Worm (Caenorhabditis elegans) whole organism, midembryonic: ENCODE data around the gene lir-3.

Experiments
- T22C8.4 ChIP-seq: fragments of 200-800 bp; sonication (Bioruptor generic); IDR thresholded peaks from 2 replicates; pipeline ENCODE4 v1.3.6; 2022; ENCODE audit warnings: missing genetic modification characterization, missing compliant biosample characterization
- cog-1 ChIP-seq: sonication (generic microtip); optimal IDR thresholded peaks from 2 replicates; lab custom pipeline; 2016; ENCODE audit warnings: missing genetic modification characterization, missing compliant biosample characterization
- flt-1 ChIP-seq: fragments of 200-800 bp; sonication (Bioruptor generic); IDR thresholded peaks from 2 replicates; pipeline ENCODE4 v1.3.6; 2022; ENCODE audit warnings: missing genetic modification characterization, missing compliant biosample characterization
- klf-2 ChIP-seq: fragments of 200-800 bp; sonication (Bioruptor generic); conservative IDR thresholded peaks from 2 replicates; pipeline ENCODE4 v1.3.6; 2022; ENCODE audit warnings: missing genetic modification reagents, missing genetic modification characterization, missing compliant biosample characterization
- med-1 ChIP-seq: sonication (generic microtip); optimal IDR thresholded peaks from 2 replicates; lab custom pipeline; 2017; ENCODE audit warnings: missing genetic modification characterization, mild to moderate bottlenecking, missing compliant biosample characterization, antibody characterized with exemption, missing genetic modification reagents; ENCODE audit not compliant: insufficient read depth
- ref-1 ChIP-seq: fragments of 200-800 bp; sonication (Bioruptor generic); conservative IDR thresholded peaks from 2 replicates; pipeline ENCODE4 v1.3.6; 2022; ENCODE audit warnings: missing genetic modification reagents, missing genetic modification characterization, missing compliant biosample characterization
- tab-1 ChIP-seq: fragments of 200-800 bp; sonication (Bioruptor generic); IDR thresholded peaks from 2 replicates; pipeline ENCODE4 v1.3.6; 2022; ENCODE audit warnings: missing genetic modification characterization, missing compliant biosample characterization
- ztf-23 ChIP-seq: fragments of 200-800 bp; sonication (Bioruptor generic); IDR thresholded peaks from 2 replicates; pipeline ENCODE4 v1.3.6; 2022; ENCODE audit warnings: missing genetic modification reagents, missing genetic modification characterization, missing compliant biosample characterization
- ztf-29 ChIP-seq: fragments of 200-800 bp; sonication (Bioruptor generic); IDR thresholded peaks from 2 replicates; pipeline ENCODE4 v1.3.6; 2022; ENCODE audit warnings: missing genetic modification reagents, missing genetic modification characterization, missing compliant biosample characterization

Gene lir-3

DNA sequence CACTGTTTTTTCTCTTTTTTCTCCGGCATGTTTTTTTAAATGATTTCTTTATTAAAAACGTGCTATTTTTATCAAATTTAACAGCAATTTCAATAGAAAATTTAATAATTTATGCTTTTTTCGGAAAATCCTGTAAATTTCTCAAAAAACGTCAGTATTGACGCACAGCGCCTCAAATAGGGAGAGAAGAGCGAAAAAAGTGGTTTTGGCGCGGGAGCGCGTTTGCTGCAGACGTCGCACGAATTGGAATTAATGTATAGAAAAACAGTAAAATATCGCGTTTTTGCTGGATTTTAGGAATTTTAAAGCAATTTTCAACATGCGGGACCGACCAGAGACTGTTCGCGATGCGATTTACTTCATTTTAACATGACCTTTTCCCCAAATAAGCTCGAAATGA, 15.7 kb downstream of the lir-3 start:
- 0 out of 2 replicates have a peak, but pooled peaks have one; percentile 10 for TF ChIP-seq ztf-23 (GFP tag; lab: Robert Waterston, UW)

DNA sequence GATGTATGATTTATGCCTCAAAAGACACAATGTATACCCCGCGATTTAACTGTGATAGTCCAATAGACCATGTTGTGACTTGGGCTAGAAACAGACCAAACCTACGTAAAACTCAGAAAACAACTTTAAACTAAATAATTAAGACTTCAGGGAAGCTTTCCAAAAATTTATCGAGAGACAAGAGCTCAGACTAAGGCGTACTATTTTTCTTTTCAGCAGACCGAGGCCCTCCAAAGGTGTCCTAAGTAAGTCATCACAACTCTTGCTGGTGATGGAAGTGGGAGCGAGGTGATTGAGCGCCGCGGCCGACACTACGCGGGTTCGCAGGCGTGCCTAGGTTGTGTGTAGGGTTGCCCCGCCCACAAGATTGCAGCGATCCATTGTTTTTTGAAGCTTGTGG, 17.6 kb downstream of the lir-3 start:
- TF ChIP-seq ztf-23 (GFP tag; lab: Robert Waterston, UW) (no peak), ztf-29 (GFP tag; lab: Robert Waterston, UW) (no peak), tab-1 (GFP tag; lab: Robert Waterston, UW) (no peak), T22C8.4 (GFP tag; lab: Robert Waterston, UW) (no peak), klf-2 (no peak), flt-1 (GFP tag; lab: Robert Waterston, UW) (no peak), med-1 (no peak), ref-1 (no peak), cog-1 (tag; lab: Kevin White, UChicago) (no peak)

DNA sequence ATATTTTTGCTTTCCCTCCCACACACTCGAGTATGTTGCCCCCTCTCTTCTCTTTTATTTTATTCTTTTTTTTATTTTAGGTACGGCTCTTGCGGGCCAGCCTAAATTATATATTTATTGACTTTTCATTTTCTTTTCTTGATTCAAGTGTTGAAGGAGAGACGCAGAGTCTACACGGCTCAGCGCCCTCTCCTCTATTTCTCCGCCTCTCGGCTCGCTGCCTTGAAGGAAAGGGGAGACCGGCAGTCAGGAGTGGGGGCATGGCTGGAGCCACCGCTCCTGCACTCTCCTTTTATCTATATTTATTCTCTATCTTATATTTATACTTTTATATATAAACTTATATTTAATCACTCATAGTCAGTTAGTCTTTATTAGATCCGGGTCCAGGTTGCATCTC, 18.2 kb downstream of the lir-3 start:
- TF ChIP-seq ztf-23 (GFP tag; lab: Robert Waterston, UW) (no peak), flt-1 (GFP tag; lab: Robert Waterston, UW) (no peak), tab-1 (GFP tag; lab: Robert Waterston, UW) (no peak), ref-1 (no peak), cog-1 (tag; lab: Kevin White, UChicago) (no peak), T22C8.4 (GFP tag; lab: Robert Waterston, UW) (no peak), med-1 (no peak), ztf-29 (GFP tag; lab: Robert Waterston, UW) (no peak), klf-2 (no peak)

DNA sequence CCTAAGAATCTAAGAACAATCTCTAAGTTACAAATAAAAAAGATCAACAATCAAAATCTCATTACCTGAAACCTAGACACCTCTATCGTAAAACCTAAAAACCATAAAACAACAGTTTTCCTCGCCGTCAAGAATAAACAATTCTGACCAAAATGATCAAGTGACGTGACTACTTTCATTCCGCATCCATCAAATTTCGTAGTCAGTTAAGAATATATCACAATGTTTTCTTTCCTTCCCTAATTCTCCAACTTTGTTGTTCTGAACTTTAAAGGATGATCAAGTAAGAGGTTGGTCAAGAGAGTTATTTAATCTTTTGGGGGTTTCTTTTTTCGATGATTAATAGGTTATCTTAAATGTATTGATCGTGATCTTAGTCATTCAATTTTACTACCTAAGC, 21.3 kb downstream of the lir-3 start:
- no peak for TF ChIP-seq ztf-29 (GFP tag; lab: Robert Waterston, UW)
- no peak for TF ChIP-seq tab-1 (GFP tag; lab: Robert Waterston, UW)
- no peak for TF ChIP-seq ztf-23 (GFP tag; lab: Robert Waterston, UW)
- TF ChIP-seq cog-1 (tag; lab: Kevin White, UChicago) = no peak
- no peak for TF ChIP-seq flt-1 (GFP tag; lab: Robert Waterston, UW)
- no peak for TF ChIP-seq ref-1
- TF ChIP-seq klf-2 = no peak
- no peak for TF ChIP-seq med-1
- no peak for TF ChIP-seq T22C8.4 (GFP tag; lab: Robert Waterston, UW)

DNA sequence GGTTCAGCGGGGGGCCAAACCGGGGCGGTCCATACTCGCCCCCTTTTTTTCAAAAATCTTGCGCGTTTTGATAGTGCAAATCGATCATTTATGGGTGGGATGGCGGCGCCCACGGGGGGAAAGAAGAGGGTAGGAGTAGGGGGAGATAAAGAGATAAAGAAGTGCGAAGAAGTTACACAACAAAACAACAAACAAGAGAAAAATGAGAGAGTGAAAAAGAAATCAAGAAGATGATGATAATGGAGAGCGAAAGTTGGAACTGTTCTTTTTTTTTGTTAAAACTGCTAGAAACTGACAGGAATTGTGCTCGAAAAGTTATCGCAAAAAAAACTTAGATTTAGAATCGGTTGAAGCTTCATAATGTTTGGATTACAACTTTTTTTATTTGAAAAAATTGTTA, 22.2 kb downstream of the lir-3 start, which contains the start of gene ptr-13:
Gene ptr-13, minus strand, starts transcription at position 92 of the 400 bp plus-strand sequence.
- TF ChIP-seq cog-1 (tag; lab: Kevin White, UChicago) = no peak
- no peak for TF ChIP-seq ref-1
- TF ChIP-seq med-1 = no peak

DNA sequence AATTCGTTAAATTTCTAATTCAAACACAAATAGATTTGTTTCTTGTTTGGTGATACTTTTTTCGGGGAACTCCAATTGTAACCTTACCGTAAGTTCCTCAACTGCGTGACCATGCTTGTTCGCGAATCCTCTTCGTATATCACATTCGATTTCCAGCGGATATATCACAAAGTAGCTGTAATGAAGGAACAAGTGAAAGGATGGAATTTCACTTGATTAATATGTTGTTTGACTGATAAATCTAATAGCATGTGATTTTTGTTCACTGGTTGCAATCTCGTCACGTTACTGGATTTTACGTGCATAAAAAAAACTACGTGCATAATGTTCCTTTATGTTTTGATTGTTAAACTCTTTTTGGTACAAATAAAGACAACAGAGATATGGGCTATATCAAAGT, 22.9 kb downstream of the lir-3 start:
- TF ChIP-seq T22C8.4 (GFP tag; lab: Robert Waterston, UW) (no peak), ref-1 (no peak), cog-1 (tag; lab: Kevin White, UChicago) (no peak), klf-2 (no peak), flt-1 (GFP tag; lab: Robert Waterston, UW) (no peak), tab-1 (GFP tag; lab: Robert Waterston, UW) (no peak)

DNA sequence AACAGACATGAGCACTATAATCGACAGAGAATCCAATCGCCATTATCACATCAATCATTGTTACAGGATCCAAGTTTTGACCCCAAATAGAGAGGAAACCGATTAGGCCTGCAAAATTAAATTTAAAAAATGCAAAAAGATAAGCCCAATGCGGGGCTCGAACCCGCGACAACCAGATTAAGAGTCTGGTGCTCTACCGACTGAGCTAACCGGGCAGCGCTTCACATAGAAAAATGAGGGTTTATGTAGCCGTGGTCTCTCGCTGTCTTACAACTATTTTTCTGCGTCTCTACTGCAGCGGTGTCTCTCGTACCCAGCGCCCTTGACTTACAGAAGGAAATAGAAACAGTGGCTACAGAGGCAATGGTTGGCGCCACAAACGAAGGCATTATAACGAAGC, 26.9 kb downstream of the lir-3 start:
- TF ChIP-seq klf-2 (peak; percentile 74), ref-1 (peak; percentile 58; the same call in 1 of the 2 replicates), T22C8.4 (GFP tag; lab: Robert Waterston, UW) (peak; percentile 60; the same call in 1 of the 2 replicates), cog-1 (tag; lab: Kevin White, UChicago) (no peak), flt-1 (GFP tag; lab: Robert Waterston, UW) (peak; percentile 86), med-1 (no peak), tab-1 (GFP tag; lab: Robert Waterston, UW) (peak; percentile 84), ztf-29 (GFP tag; lab: Robert Waterston, UW) (peak; percentile 78), ztf-23 (GFP tag; lab: Robert Waterston, UW) (peak; percentile 78)

DNA sequence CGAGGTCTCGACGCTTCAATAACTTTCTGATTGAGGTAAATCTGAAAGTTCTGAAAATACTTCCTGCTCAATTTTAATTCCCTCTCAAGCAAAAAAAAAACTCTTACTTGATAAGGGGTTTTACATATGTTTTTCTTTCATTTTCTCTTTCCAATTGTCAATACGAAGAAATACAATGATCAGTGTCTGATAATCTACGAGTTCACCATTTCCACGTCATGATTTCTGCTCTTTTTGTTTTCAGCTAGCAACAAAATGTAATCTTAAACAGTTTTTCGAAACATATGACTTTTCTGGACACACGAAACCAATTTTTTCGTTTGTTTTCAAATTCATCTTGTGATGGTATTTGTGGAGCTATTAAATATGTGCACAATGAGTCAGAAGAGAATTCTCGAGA, 28.4 kb downstream of the lir-3 start:
- TF ChIP-seq klf-2 = no peak
- no peak for TF ChIP-seq tab-1 (GFP tag; lab: Robert Waterston, UW)
- TF ChIP-seq ref-1 = no peak
- no peak for TF ChIP-seq ztf-23 (GFP tag; lab: Robert Waterston, UW)
- no peak for TF ChIP-seq ztf-29 (GFP tag; lab: Robert Waterston, UW)
- no peak for TF ChIP-seq T22C8.4 (GFP tag; lab: Robert Waterston, UW)

DNA sequence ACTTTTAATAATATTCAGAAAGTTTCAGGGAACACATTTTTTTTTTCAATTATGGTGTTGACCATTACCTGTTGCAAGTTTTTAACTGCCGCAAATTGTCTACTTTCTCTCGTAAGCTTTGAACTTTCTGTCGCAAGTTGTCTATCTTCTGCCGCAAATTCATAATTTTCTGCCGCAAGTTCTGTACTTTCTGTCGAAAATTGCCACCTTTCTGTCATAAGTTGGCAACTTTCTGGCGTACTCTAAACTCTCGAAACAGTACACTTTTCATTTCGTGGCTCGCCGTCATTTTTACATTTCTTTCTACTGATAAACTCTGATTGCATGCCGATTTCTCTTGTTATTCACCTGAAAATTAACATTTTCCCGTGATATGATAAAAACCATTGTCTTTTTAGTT, 29.2 kb downstream of the lir-3 start:
- TF ChIP-seq med-1 (no peak), T22C8.4 (GFP tag; lab: Robert Waterston, UW) (no peak), klf-2 (no peak), ztf-23 (GFP tag; lab: Robert Waterston, UW) (no peak), ref-1 (no peak), tab-1 (GFP tag; lab: Robert Waterston, UW) (no peak), flt-1 (GFP tag; lab: Robert Waterston, UW) (no peak), ztf-29 (GFP tag; lab: Robert Waterston, UW) (no peak), cog-1 (tag; lab: Kevin White, UChicago) (no peak)

DNA sequence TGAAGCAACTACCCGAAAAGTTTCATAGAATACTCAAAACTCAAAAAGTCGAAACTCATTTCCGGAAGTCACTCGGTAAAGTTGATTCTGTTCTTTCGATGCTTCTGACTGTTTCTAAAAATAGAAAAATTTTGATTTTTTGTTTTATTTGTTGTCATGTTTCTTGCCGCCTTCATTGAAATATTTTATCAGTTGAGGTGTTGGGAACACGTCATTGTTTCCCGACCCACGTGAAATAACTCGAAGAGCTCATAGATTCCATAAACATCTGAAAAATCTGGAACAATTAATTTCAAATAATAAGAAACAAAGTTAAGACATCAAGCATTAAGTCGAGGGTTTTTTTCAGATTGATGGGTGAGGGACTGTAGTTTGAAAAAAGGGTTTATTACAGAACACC, 29.6 kb downstream of the lir-3 start:
- TF ChIP-seq tab-1 (GFP tag; lab: Robert Waterston, UW) = no peak
- no peak for TF ChIP-seq T22C8.4 (GFP tag; lab: Robert Waterston, UW)
- no peak for TF ChIP-seq klf-2
- no peak for TF ChIP-seq flt-1 (GFP tag; lab: Robert Waterston, UW)
- TF ChIP-seq med-1 = no peak
- no peak for TF ChIP-seq ztf-23 (GFP tag; lab: Robert Waterston, UW)
- TF ChIP-seq ref-1 = no peak
- no peak for TF ChIP-seq cog-1 (tag; lab: Kevin White, UChicago)
- TF ChIP-seq ztf-29 (GFP tag; lab: Robert Waterston, UW) = no peak

DNA sequence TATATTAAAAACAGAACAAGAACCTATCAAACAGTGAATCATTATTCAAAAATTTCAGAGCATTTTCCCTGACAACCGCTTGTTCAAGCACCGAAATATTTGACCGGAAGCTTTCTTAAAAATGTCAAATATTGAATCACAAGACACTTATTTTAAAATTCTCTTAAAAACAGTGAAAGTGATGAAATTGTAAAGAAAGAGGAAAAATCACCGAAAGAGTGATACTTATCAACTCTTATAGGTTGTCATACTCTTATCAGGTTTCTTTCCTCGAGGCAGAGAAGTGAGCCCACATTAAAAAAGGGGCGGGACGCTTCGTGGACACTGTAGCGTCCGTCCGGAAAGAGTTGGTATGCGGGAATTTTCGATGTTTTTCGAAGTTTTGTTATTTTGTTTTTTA, 30.8 kb downstream of the lir-3 start:
- TF ChIP-seq T22C8.4 (GFP tag; lab: Robert Waterston, UW) = no peak
- TF ChIP-seq flt-1 (GFP tag; lab: Robert Waterston, UW) = no peak
